Worm (Caenorhabditis elegans) whole organism, L3 larva: ENCODE measurements around the gene F13C5.5.

ENCODE experiments used
- ama-1 ChIP-seq: fragments of 150-350 bp; optimal IDR thresholded peaks from 2 replicates; lab custom pipeline; 2018
- daf-12 ChIP-seq: fragments of 150-350 bp; optimal IDR thresholded peaks from 2 replicates; lab custom pipeline; 2014; ENCODE audit warnings: missing biosample characterization, missing genetic modification reagents, missing genetic modification characterization
- fkh-2 ChIP-seq: fragments of 150-350 bp; optimal IDR thresholded peaks from 2 replicates; lab custom pipeline; 2014; ENCODE audit warnings: missing biosample characterization, missing genetic modification reagents, missing genetic modification characterization
- nhr-12 ChIP-seq: fragments of 150-350 bp; optimal IDR thresholded peaks from 2 replicates; lab custom pipeline; 2014; ENCODE audit warnings: missing biosample characterization, missing genetic modification characterization
- nhr-23 ChIP-seq: fragments of 150-350 bp; optimal IDR thresholded peaks from 2 replicates; lab custom pipeline; 2014; ENCODE audit warnings: missing biosample characterization, missing genetic modification reagents, missing genetic modification characterization
- nhr-25 ChIP-seq: sonication (generic microtip); optimal IDR thresholded peaks from 2 replicates; lab custom pipeline; 2017; ENCODE audit warnings: missing biosample characterization, missing genetic modification characterization
- nhr-76 ChIP-seq: fragments of 150-350 bp; sonication (generic microtip); optimal IDR thresholded peaks from 5 replicates; lab custom pipeline; 2014; ENCODE audit warnings: missing biosample characterization, missing genetic modification characterization
- tbx-2 ChIP-seq: sonication (generic microtip); optimal IDR thresholded peaks from 2 replicates; lab custom pipeline; 2016; ENCODE audit warnings: mild to moderate bottlenecking, missing genetic modification characterization, missing compliant biosample characterization
- unc-62 ChIP-seq: fragments of 150-350 bp; sonication (generic microtip); optimal IDR thresholded peaks from 4 replicates; lab custom pipeline; 2014; ENCODE audit warnings: missing biosample characterization, missing genetic modification reagents, missing genetic modification characterization

DNA sequence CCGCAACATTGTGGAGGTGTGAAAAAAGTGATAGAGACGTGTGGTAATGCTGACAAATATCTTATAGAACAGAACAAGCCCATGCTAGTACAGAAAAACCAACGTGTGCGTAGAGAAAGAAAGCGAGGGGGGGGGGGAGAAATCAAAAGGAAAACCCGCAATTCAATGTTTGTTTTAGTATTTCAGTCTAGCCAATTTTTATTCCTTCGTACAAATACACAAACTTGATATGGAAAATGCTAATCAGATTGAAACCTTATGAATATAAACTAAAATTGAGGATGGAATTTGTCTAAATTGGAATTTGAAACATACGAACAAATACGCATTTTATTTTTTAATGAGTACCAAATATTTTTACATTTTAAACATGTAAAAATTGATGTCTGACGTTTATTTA lies 20.5 kb downstream of the F13C5.5 start, which contains the start of gene mrp-1:
- TF ChIP-seq nhr-23 (no peak), nhr-25 (tag; lab: Kevin White, UChicago) (no peak), nhr-76 (tag; lab: Kevin White, UChicago) (no peak), daf-12 (tag; lab: Kevin White, UChicago) (no peak), tbx-2 (tag; lab: Kevin White, UChicago) (no peak), ama-1 (lab: Kevin White, UChicago) (no peak), unc-62 (no peak), fkh-2 (tag; lab: Kevin White, UChicago) (no peak), nhr-12 (tag; lab: Kevin White, UChicago) (no peak)
